Fruit fly (Drosophila melanogaster): ENCODE data around the gene ATPsynE.
A peak's percentile ranks its signal among the peaks of the same experiment; 100 is the strongest.

The ATPsynE gene

DNA sequence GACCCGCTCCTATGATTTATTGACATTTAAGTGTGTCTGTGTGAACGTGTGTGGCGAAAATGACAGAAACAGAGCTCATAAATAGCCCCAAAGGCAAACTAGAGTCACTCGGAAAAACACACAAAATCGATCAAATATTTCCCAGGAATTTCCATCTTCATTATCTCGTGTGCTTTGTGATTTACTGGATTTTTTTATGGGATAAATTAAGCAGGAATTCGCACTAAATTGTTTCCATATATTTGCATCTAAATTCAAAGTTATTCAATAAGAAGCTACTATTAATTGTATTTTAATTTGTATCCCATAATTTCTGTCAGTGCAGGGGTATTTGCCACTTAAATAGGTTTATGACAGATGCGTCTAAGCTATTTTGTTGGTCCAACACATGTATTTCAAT lies 6.0 kb downstream of the ATPsynE start (continued):
- no peak for TF ChIP-seq Trl (optimal IDR thresholded peaks at IDR 0.05)
- TF ChIP-seq Trl (GFP tag; optimal IDR thresholded peaks at IDR 0.05), result no peak
- peak; percentile 28 for TF ChIP-seq CG4328 (GFP tag; optimal IDR thresholded peaks at IDR 0.05)
- TF ChIP-seq fd96Cb (tag; optimal IDR thresholded peaks at IDR 0.05), result peak; percentile 19
- TF ChIP-seq CG18476 (GFP tag; optimal IDR thresholded peaks at IDR 0.05), result no peak
- TF ChIP-seq CG1647 (GFP tag; optimal IDR thresholded peaks at IDR 0.05), result no peak
- TF ChIP-seq vvl (GFP tag; IDR thresholded peaks at IDR 0.05), result no peak
- no peak for TF ChIP-seq cas (GFP tag; IDR thresholded peaks at IDR 0.05)
- TF ChIP-seq kni (GFP tag; optimal IDR thresholded peaks at IDR 0.05), result no peak
- TF ChIP-seq CG7839 (tag; optimal IDR thresholded peaks at IDR 0.05), result peak; percentile 46
- TF ChIP-seq row (GFP tag; IDR thresholded peaks at IDR 0.05), result peak; percentile 52; the same call in 2 of the 3 replicates
- no peak for TF ChIP-seq Lim3 (GFP tag; IDR thresholded peaks at IDR 0.05)
- TF ChIP-seq HLH54F (GFP tag; optimal IDR thresholded peaks at IDR 0.05), result no peak
- TF ChIP-seq CG10147 (GFP tag; optimal IDR thresholded peaks at IDR 0.05), result peak; percentile 17
- TF ChIP-seq sug (tag; optimal IDR thresholded peaks at IDR 0.05), result no peak
- TF ChIP-seq crp (GFP tag; optimal IDR thresholded peaks at IDR 0.05), result no peak
- no peak for TF ChIP-seq pan (optimal IDR thresholded peaks at IDR 0.05)
- TF ChIP-seq pan (GFP tag; optimal IDR thresholded peaks at IDR 0.05 in 1 of 2, IDR thresholded peaks at IDR 0.05 in 1 of 2), result peak in 1 of 2 experiments; percentile 56
- TF ChIP-seq CG17912 (GFP tag; optimal IDR thresholded peaks at IDR 0.05), result no peak
- TF ChIP-seq pfk (GFP tag; optimal IDR thresholded peaks at IDR 0.05), result no peak
- no peak for TF ChIP-seq dm (GFP tag; optimal IDR thresholded peaks at IDR 0.05)
- no peak for TF ChIP-seq fru (optimal IDR thresholded peaks at IDR 0.05)
- no peak for TF ChIP-seq Dip2 (GFP tag; IDR thresholded peaks at IDR 0.05)
- no peak for TF ChIP-seq CG4617 (GFP tag; optimal IDR thresholded peaks at IDR 0.05; ENCODE audit: borderline replicate concordance)
- TF ChIP-seq Aef1 (GFP tag; IDR thresholded peaks at IDR 0.05), result no peak
- TF ChIP-seq CG17568 (GFP tag; optimal IDR thresholded peaks at IDR 0.05), result no peak
- no peak for TF ChIP-seq gfzf (GFP tag; optimal IDR thresholded peaks at IDR 0.05)
- TF ChIP-seq CG9876 (GFP tag; optimal IDR thresholded peaks at IDR 0.05), result no peak
- peak; percentile 14 for TF ChIP-seq dmrt11E (tag; optimal IDR thresholded peaks at IDR 0.05)
- TF ChIP-seq dmrt99B (tag; optimal IDR thresholded peaks at IDR 0.05), result peak; percentile 47
- no peak for TF ChIP-seq CG11093 (GFP tag; IDR thresholded peaks at IDR 0.05)
- TF ChIP-seq al (GFP tag; IDR thresholded peaks at IDR 0.05), result no peak
- TF ChIP-seq kah (GFP tag; optimal IDR thresholded peaks at IDR 0.05), result no peak
- no peak for TF ChIP-seq D19B (GFP tag; optimal IDR thresholded peaks at IDR 0.05)
- TF ChIP-seq CG1602 (GFP tag; optimal IDR thresholded peaks at IDR 0.05), result peak; percentile 7
- TF ChIP-seq CG2678 (tag; optimal IDR thresholded peaks at IDR 0.05), result peak; percentile 55
- no peak for TF ChIP-seq CG6689 (GFP tag; IDR thresholded peaks at IDR 0.05)
- TF ChIP-seq CG6254 (GFP tag; optimal IDR thresholded peaks at IDR 0.05), result no peak
- TF ChIP-seq Spps (tag; optimal IDR thresholded peaks at IDR 0.05), result no peak
- no peak for TF ChIP-seq gsb (GFP tag; IDR thresholded peaks at IDR 0.05)
- TF ChIP-seq ci (GFP tag; IDR thresholded peaks at IDR 0.05), result 0 out of 3 replicates have a peak, but pooled peaks have one; percentile 47
- no peak for TF ChIP-seq run (tag; optimal IDR thresholded peaks at IDR 0.05)
- no peak for TF ChIP-seq H2.0 (GFP tag; IDR thresholded peaks at IDR 0.05)
- TF ChIP-seq Dll (GFP tag; IDR thresholded peaks at IDR 0.05; ENCODE audit: partially characterized antibody), result no peak
- TF ChIP-seq CG4282 (GFP tag; optimal IDR thresholded peaks at IDR 0.05), result no peak
- TF ChIP-seq CG7786 (GFP tag; optimal IDR thresholded peaks at IDR 0.05), result no peak
- TF ChIP-seq CG17829 (tag; optimal IDR thresholded peaks at IDR 0.05), result peak; percentile 10
- no peak for TF ChIP-seq ro (GFP tag; IDR thresholded peaks at IDR 0.05)
- no peak for TF ChIP-seq CG14014 (GFP tag; IDR thresholded peaks at IDR 0.05)
- peak; percentile 65 for TF ChIP-seq sens (GFP tag)
- no peak for TF ChIP-seq tx (GFP tag; optimal IDR thresholded peaks at IDR 0.05)
- peak; percentile 43 for TF ChIP-seq CG18262 (tag; optimal IDR thresholded peaks at IDR 0.05)
- no peak for TF ChIP-seq Camta (GFP tag; optimal IDR thresholded peaks at IDR 0.05)
